Worm (Caenorhabditis elegans) whole organism, late embryonic: ENCODE measurements around the gene pcp-5.

Source experiments
- C08G9.2 ChIP-seq: sonication (generic microtip); optimal IDR thresholded peaks from 2 replicates; lab custom pipeline; 2016; ENCODE audit warnings: mild to moderate bottlenecking, missing genetic modification characterization, moderate library complexity, missing compliant biosample characterization
- F13H6.1 ChIP-seq: sonication (generic microtip); optimal IDR thresholded peaks from 2 replicates; lab custom pipeline; 2016; ENCODE audit warnings: missing genetic modification characterization, missing compliant biosample characterization
- K09A11.1 ChIP-seq: sonication (generic microtip); optimal IDR thresholded peaks from 2 replicates; lab custom pipeline; 2017; ENCODE audit warnings: antibody characterized with exemption, mild to moderate bottlenecking, missing genetic modification characterization, missing compliant biosample characterization; ENCODE audit not compliant: insufficient read depth
- T23F11.4 ChIP-seq: fragments of 200-800 bp; sonication (Bioruptor generic); optimal IDR thresholded peaks from 2 replicates; lab custom pipeline; 2018; ENCODE audit warnings: mild to moderate bottlenecking, missing genetic modification characterization, missing compliant biosample characterization
- ahr-1 ChIP-seq: sonication (generic microtip); optimal IDR thresholded peaks from 2 replicates; lab custom pipeline; 2016; ENCODE audit warnings: missing genetic modification characterization, missing compliant biosample characterization
- ama-1 ChIP-seq: fragments of 150-350 bp; optimal IDR thresholded peaks from 2 replicates; lab custom pipeline; 2014
- ceh-18 ChIP-seq: sonication (generic microtip); optimal IDR thresholded peaks from 2 replicates; lab custom pipeline; 2016; ENCODE audit warnings: missing genetic modification characterization, missing compliant biosample characterization
- ceh-22 ChIP-seq: sonication (generic microtip); optimal IDR thresholded peaks from 2 replicates; lab custom pipeline; 2017; ENCODE audit warnings: missing biosample characterization, missing genetic modification characterization
- ceh-24 ChIP-seq: sonication (generic microtip); optimal IDR thresholded peaks from 2 replicates; lab custom pipeline; 2016; ENCODE audit warnings: mild to moderate bottlenecking, missing genetic modification characterization, missing compliant biosample characterization
- ceh-31 ChIP-seq: sonication (generic microtip); optimal IDR thresholded peaks from 2 replicates; lab custom pipeline; 2016; ENCODE audit warnings: missing genetic modification characterization, missing compliant biosample characterization
- ceh-34 ChIP-seq: sonication (generic microtip); optimal IDR thresholded peaks from 2 replicates; lab custom pipeline; 2016; ENCODE audit warnings: mild to moderate bottlenecking, missing genetic modification characterization, missing compliant biosample characterization
- ceh-6 ChIP-seq: fragments of 200-800 bp; sonication (Bioruptor generic); optimal IDR thresholded peaks from 2 replicates; lab custom pipeline; 2018; ENCODE audit warnings: mild to moderate bottlenecking, missing genetic modification characterization, missing compliant biosample characterization
- che-1 ChIP-seq: sonication (generic microtip); optimal IDR thresholded peaks from 2 replicates; lab custom pipeline; 2016; ENCODE audit warnings: mild to moderate bottlenecking, missing genetic modification characterization, missing compliant biosample characterization
- dve-1 ChIP-seq: sonication (generic microtip); optimal IDR thresholded peaks from 2 replicates; lab custom pipeline; 2017; ENCODE audit warnings: antibody characterized with exemption, mild to moderate bottlenecking, missing genetic modification characterization, missing compliant biosample characterization
- elt-4 ChIP-seq: sonication (generic microtip); optimal IDR thresholded peaks from 2 replicates; lab custom pipeline; 2016; ENCODE audit warnings: missing genetic modification characterization, missing compliant biosample characterization
- ets-4 ChIP-seq: sonication (generic microtip); optimal IDR thresholded peaks from 2 replicates; lab custom pipeline; 2016; ENCODE audit warnings: missing genetic modification characterization, missing compliant biosample characterization
- eyg-1 ChIP-seq: sonication (generic microtip); optimal IDR thresholded peaks from 2 replicates; lab custom pipeline; 2016; ENCODE audit warnings: missing genotype, missing genetic modification characterization, missing compliant biosample characterization
- fkh-6 ChIP-seq: sonication (generic microtip); optimal IDR thresholded peaks from 2 replicates; lab custom pipeline; 2016; ENCODE audit warnings: missing genetic modification characterization, missing compliant biosample characterization
- hlh-13 ChIP-seq: fragments of 200-800 bp; sonication (Bioruptor generic); optimal IDR thresholded peaks from 2 replicates; lab custom pipeline; 2018; ENCODE audit warnings: mild to moderate bottlenecking, missing genetic modification characterization, missing compliant biosample characterization
- hlh-30 ChIP-seq: sonication (generic microtip); optimal IDR thresholded peaks from 2 replicates; lab custom pipeline; 2017; ENCODE audit warnings: antibody characterized with exemption, missing genetic modification characterization, missing compliant biosample characterization; ENCODE audit not compliant: insufficient read depth
- mec-3 ChIP-seq: sonication (generic microtip); optimal IDR thresholded peaks from 2 replicates; lab custom pipeline; 2016; ENCODE audit warnings: borderline replicate concordance, missing genetic modification characterization, missing compliant biosample characterization
- nfya-1 ChIP-seq: sonication (generic microtip); optimal IDR thresholded peaks from 2 replicates; lab custom pipeline; 2017; ENCODE audit warnings: missing genetic modification characterization, mild to moderate bottlenecking, missing compliant biosample characterization, antibody characterized with exemption, moderate library complexity
- nhr-11 ChIP-seq: fragments of 150-350 bp; optimal IDR thresholded peaks from 2 replicates; lab custom pipeline; 2014; ENCODE audit warnings: missing biosample characterization, missing genetic modification characterization
- npax-4 ChIP-seq: sonication (generic microtip); optimal IDR thresholded peaks from 2 replicates; lab custom pipeline; 2016; ENCODE audit warnings: missing genetic modification characterization, missing compliant biosample characterization
- odd-2 ChIP-seq: sonication (generic microtip); optimal IDR thresholded peaks from 2 replicates; lab custom pipeline; 2017; ENCODE audit warnings: antibody characterized with exemption, mild to moderate bottlenecking, missing genetic modification characterization, missing compliant biosample characterization
- pag-3 ChIP-seq: sonication (generic microtip); optimal IDR thresholded peaks from 2 replicates; lab custom pipeline; 2016; ENCODE audit warnings: missing compliant biosample characterization, missing genetic modification characterization, borderline replicate concordance
- pha-2 ChIP-seq: sonication (generic microtip); optimal IDR thresholded peaks from 2 replicates; lab custom pipeline; 2017; ENCODE audit warnings: mild to moderate bottlenecking, missing genetic modification characterization, missing compliant biosample characterization
- pros-1 ChIP-seq: fragments of 150-350 bp; optimal IDR thresholded peaks from 2 replicates; lab custom pipeline; 2014; ENCODE audit warnings: missing biosample characterization, missing genetic modification reagents, missing genetic modification characterization
- rnt-1 ChIP-seq: sonication (generic microtip); optimal IDR thresholded peaks from 2 replicates; lab custom pipeline; 2016; ENCODE audit warnings: missing genetic modification characterization, missing compliant biosample characterization
- sdc-2 ChIP-seq: sonication (generic microtip); optimal IDR thresholded peaks from 2 replicates; lab custom pipeline; 2016; ENCODE audit warnings: missing genotype, missing genetic modification characterization, missing compliant biosample characterization
- sox-2 ChIP-seq: fragments of 200-800 bp; sonication (Bioruptor generic); IDR thresholded peaks from 2 replicates; pipeline ENCODE4 v1.3.6; 2022; ENCODE audit warnings: missing genetic modification reagents, missing genetic modification characterization, missing compliant biosample characterization
- sox-4 ChIP-seq: sonication (generic microtip); optimal IDR thresholded peaks from 2 replicates; lab custom pipeline; 2017; ENCODE audit warnings: mild to moderate bottlenecking, missing genetic modification characterization, inconsistent platforms, missing compliant biosample characterization
- syd-9 ChIP-seq: sonication (generic microtip); optimal IDR thresholded peaks from 2 replicates; lab custom pipeline; 2016; ENCODE audit warnings: mild to moderate bottlenecking, missing genetic modification characterization, moderate library complexity, missing compliant biosample characterization
- tbx-2 ChIP-seq: sonication (generic microtip); optimal IDR thresholded peaks from 2 replicates; lab custom pipeline; 2016; ENCODE audit warnings: missing genetic modification characterization, missing compliant biosample characterization
- tbx-7 ChIP-seq: sonication (generic microtip); optimal IDR thresholded peaks from 2 replicates; lab custom pipeline; 2016; ENCODE audit warnings: missing genotype, missing genetic modification characterization, missing compliant biosample characterization
- ttx-3 ChIP-seq: sonication (generic microtip); optimal IDR thresholded peaks from 2 replicates; lab custom pipeline; 2016; ENCODE audit warnings: missing genetic modification reagents, missing genetic modification characterization, missing compliant biosample characterization
- unc-55 ChIP-seq: sonication (generic microtip); optimal IDR thresholded peaks from 2 replicates; lab custom pipeline; 2017; ENCODE audit warnings: missing biosample characterization, missing genetic modification reagents, missing genetic modification characterization
- ztf-16 ChIP-seq: sonication (generic microtip); optimal IDR thresholded peaks from 2 replicates; lab custom pipeline; 2017; ENCODE audit warnings: missing genetic modification characterization, missing compliant biosample characterization

pcp-5 gene

ce11 chrIII:7948802-7949201 lies 41.4 kb upstream of the pcp-5 start, which contains the start of gene col-90:
Gene col-90 (plus strand): TSS chrIII:7948838.
- TF ChIP-seq pag-3 (tag; lab: Kevin White, UChicago): no peak
- TF ChIP-seq ahr-1 (tag; lab: Kevin White, UChicago): no peak
- TF ChIP-seq odd-2 (tag; lab: Kevin White, UChicago): no peak
- TF ChIP-seq ceh-6 (GFP tag; lab: Kevin White, UChicago): no peak
- TF ChIP-seq syd-9: no peak

DNA sequence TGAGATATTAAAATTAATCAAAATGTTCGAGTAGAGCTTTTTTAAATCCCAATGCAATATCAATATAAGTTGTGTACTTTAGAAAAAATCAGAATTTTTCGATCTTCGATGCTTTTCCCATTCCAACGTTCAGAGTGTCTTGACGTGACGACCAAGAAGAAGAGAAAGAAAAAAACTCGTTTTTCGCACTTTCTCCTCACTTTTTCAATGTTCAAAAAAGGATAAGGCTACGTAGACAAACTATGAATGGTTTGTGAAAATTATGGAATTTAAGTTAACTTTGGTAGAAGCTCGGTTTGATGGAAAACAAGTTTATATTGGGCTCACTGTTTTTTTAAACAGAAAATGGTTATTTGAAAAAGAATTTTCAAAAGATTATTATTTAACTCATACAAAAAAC lies 40.3 kb upstream of the pcp-5 start:
- no peak for TF ChIP-seq ceh-22 (tag; lab: Kevin White, UChicago)
- no peak for TF ChIP-seq ama-1 (lab: Kevin White, UChicago)
- TF ChIP-seq sox-4 (tag; lab: Kevin White, UChicago): no peak
- TF ChIP-seq tbx-7 (tag; lab: Kevin White, UChicago): no peak
- no peak for TF ChIP-seq ceh-31
- no peak for TF ChIP-seq che-1 (tag; lab: Kevin White, UChicago)
- no peak for TF ChIP-seq mec-3
- no peak for TF ChIP-seq eyg-1 (tag; lab: Kevin White, UChicago)
- TF ChIP-seq pros-1 (tag; lab: Kevin White, UChicago): no peak
- no peak for TF ChIP-seq hlh-30 (tag; lab: Kevin White, UChicago)
- no peak for TF ChIP-seq ttx-3 (tag; lab: Kevin White, UChicago)
- no peak for TF ChIP-seq ahr-1 (tag; lab: Kevin White, UChicago)
- no peak for TF ChIP-seq elt-4 (tag; lab: Kevin White, UChicago)
- TF ChIP-seq nhr-11 (tag; lab: Kevin White, UChicago): no peak
- TF ChIP-seq nfya-1: no peak
- no peak for TF ChIP-seq tbx-2
- no peak for TF ChIP-seq ceh-34 (tag; lab: Kevin White, UChicago)
- TF ChIP-seq pha-2: no peak

DNA sequence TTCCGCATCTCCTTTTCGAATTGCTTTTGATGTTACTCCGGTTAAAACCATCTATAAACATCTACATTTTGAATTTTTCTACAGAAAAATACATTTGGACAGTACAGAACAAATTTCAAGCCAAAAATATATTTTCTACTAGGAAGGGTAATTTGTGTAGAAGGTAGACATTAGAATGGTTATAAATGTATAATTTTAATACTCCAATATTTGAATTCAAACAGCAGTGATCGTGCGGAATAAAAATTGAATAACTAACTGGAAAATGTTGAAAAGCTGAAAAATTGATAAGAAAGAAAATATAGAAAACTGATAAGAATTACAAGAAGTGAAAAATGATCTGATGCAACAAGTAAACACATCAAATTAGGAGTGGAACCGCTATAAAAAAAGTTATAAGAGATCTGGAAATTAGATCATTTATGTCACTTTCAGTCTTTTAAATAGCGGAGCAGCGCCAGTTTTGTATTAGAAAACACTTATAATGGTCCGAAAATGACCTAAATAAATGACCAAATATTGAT lies 39.6 kb upstream of the pcp-5 start, which contains the start of gene gsto-1:
Gene gsto-1 (minus strand): TSS at position 51 of the 524 bp plus-strand sequence.
- TF ChIP-seq npax-4 (no peak), sdc-2 (no peak), ceh-31 (no peak), hlh-13 (no peak), tbx-2 (no peak), dve-1 (tag; lab: Kevin White, UChicago) (no peak), ztf-16 (no peak), rnt-1 (tag; lab: Kevin White, UChicago) (no peak), C08G9.2 (tag; lab: Kevin White, UChicago) (no peak)
- TF ChIP-seq, all 69 proteins: peak for 0

DNA sequence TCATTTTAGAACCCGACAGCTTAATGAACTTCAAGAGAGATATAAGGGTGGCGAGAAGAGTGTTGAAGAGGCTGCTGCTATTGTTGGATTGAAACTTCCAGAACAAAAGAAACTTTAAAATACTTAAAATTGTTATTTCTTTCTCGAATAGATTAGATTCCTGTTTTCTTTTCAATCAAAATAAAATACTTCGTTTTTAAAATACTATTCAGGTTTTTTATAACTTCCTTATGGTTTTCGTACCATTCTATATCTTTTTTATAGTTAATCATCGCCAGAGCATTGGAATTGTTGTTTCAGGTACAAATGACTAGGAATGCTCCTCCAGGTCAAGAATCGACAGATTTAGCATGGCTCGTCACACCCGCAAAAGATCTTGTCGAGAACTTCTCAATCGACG lies 34.0 kb upstream of the pcp-5 start, which contains the start of gene kle-2:
Gene kle-2 (plus strand): TSS at position 301 of the 400 bp plus-strand sequence.
- TF ChIP-seq K09A11.1 (tag; lab: Kevin White, UChicago) (no peak), T23F11.4 (GFP tag; lab: Kevin White, UChicago) (no peak), ceh-24 (tag; lab: Kevin White, UChicago) (no peak), pha-2 (no peak), C08G9.2 (tag; lab: Kevin White, UChicago) (no peak), ets-4 (tag; lab: Kevin White, UChicago) (no peak), unc-55 (GFP tag; lab: Kevin White, UChicago) (no peak), fkh-6 (no peak), elt-4 (tag; lab: Kevin White, UChicago) (no peak), ttx-3 (tag; lab: Kevin White, UChicago) (no peak), ztf-16 (no peak), F13H6.1 (tag; lab: Kevin White, UChicago) (no peak), sox-2 (GFP tag; lab: Robert Waterston, UW) (no peak), pros-1 (tag; lab: Kevin White, UChicago) (no peak), che-1 (tag; lab: Kevin White, UChicago) (no peak), tbx-7 (tag; lab: Kevin White, UChicago) (no peak), ahr-1 (tag; lab: Kevin White, UChicago) (no peak), ceh-18 (tag; lab: Kevin White, UChicago) (no peak)
